Worm (Caenorhabditis elegans): ENCODE results near the gene C30G4.2.

- no peak for TF ChIP-seq pha-4 (tag; optimal IDR thresholded peaks at IDR 0.05)
- TF ChIP-seq ztf-16 (tag; optimal IDR thresholded peaks at IDR 0.05), result no peak
- TF ChIP-seq sox-2 (GFP tag; IDR thresholded peaks at IDR 0.05), result no peak
- no peak for TF ChIP-seq ama-1 (optimal IDR thresholded peaks at IDR 0.05)
Measured at ce11 chrX:17038616-17039015, 6.8 kb downstream of the C30G4.2 start.
